Worm (Caenorhabditis elegans): Measurements from ENCODE around the gene sel-5.

- no peak for TF ChIP-seq nhr-11 (tag; optimal IDR thresholded peaks at IDR 0.05)
- no peak for TF ChIP-seq zag-1 (tag; optimal IDR thresholded peaks at IDR 0.05)
- TF ChIP-seq nhr-237 (tag; optimal IDR thresholded peaks at IDR 0.05), result no peak
Measured at ce11 chrIII:4587177-4587576, 8.9 kb upstream of the sel-5 start, which contains the start of the genes F35G12.7 and smc-4.
